Fruit fly (Drosophila melanogaster) whole organism, embryonic: Measurements from ENCODE around the gene MED18.

Experiments
- CG10267 ChIP-seq: fragments of 200-800 bp; sonication (Bioruptor generic); optimal IDR thresholded peaks from 2 replicates; lab custom pipeline; 2018; ENCODE audit warnings: missing biosample characterization, mild to moderate bottlenecking, missing genetic modification characterization, moderate library complexity
- CG11723 ChIP-seq: fragments of 200-800 bp; sonication (Bioruptor generic); optimal IDR thresholded peaks from 2 replicates; lab custom pipeline; 2017; ENCODE audit warnings: missing biosample characterization, mild to moderate bottlenecking, missing genetic modification characterization
- CG13624 ChIP-seq: fragments of 200-800 bp; sonication (Bioruptor generic); optimal IDR thresholded peaks from 2 replicates; lab custom pipeline; 2016; ENCODE audit warnings: missing biosample characterization, missing genetic modification characterization
- CG14050 ChIP-seq: fragments of 200-800 bp; sonication (Bioruptor generic); IDR thresholded peaks from 3 replicates; pipeline ENCODE4 v1.3.6; 2022; ENCODE audit warnings: missing biosample characterization, missing genetic modification characterization
- CG2678 ChIP-seq: fragments of 200-800 bp; sonication (Bioruptor generic); optimal IDR thresholded peaks from 3 replicates; lab custom pipeline; 2019; ENCODE audit warnings: missing biosample characterization, mild to moderate bottlenecking, missing genetic modification characterization, moderate library complexity
- CG30431 ChIP-seq: fragments of 200-800 bp; sonication (Bioruptor generic); optimal IDR thresholded peaks from 2 replicates; lab custom pipeline; 2017; ENCODE audit warnings: missing biosample characterization, missing genetic modification characterization
- CG3838 ChIP-seq: fragments of 200-800 bp; sonication (Bioruptor generic); optimal IDR thresholded peaks from 3 replicates; lab custom pipeline; 2016; ENCODE audit warnings: missing biosample characterization, missing genetic modification characterization
- CG4424 ChIP-seq: fragments of 200-800 bp; sonication (Bioruptor generic); optimal IDR thresholded peaks from 3 replicates; lab custom pipeline; 2016; ENCODE audit warnings: missing biosample characterization, missing genetic modification characterization
- CG4820 ChIP-seq: fragments of 200-800 bp; sonication (Bioruptor generic); optimal IDR thresholded peaks from 3 replicates; lab custom pipeline; 2016; ENCODE audit warnings: missing biosample characterization, missing genetic modification characterization
- CG4854 ChIP-seq: fragments of 200-800 bp; sonication (Bioruptor generic); optimal IDR thresholded peaks from 2 replicates; lab custom pipeline; 2016; ENCODE audit warnings: missing biosample characterization, missing genetic modification characterization, inconsistent platforms
- CG6689 ChIP-seq: fragments of 200-800 bp; sonication (Bioruptor generic); IDR thresholded peaks from 2 replicates; pipeline ENCODE4 v1.3.6; 2022; ENCODE audit warnings: missing biosample characterization, missing genetic modification characterization
- CG6765 ChIP-seq: fragments of 200-800 bp; sonication (Bioruptor generic); optimal IDR thresholded peaks from 3 replicates; lab custom pipeline; 2017; ENCODE audit warnings: missing biosample characterization, mild to moderate bottlenecking, missing genetic modification characterization
- CG7357 ChIP-seq: fragments of 200-800 bp; sonication (Bioruptor generic); IDR thresholded peaks from 3 replicates; pipeline ENCODE4 v1.3.6; 2022; ENCODE audit warnings: missing biosample characterization, missing genetic modification characterization
- CG9727 ChIP-seq: fragments of 200-800 bp; sonication (Bioruptor generic); optimal IDR thresholded peaks from 3 replicates; lab custom pipeline; 2017; ENCODE audit warnings: missing biosample characterization, mild to moderate bottlenecking, missing genetic modification characterization
- CG9876 ChIP-seq: fragments of 200-800 bp; sonication (Bioruptor generic); optimal IDR thresholded peaks from 2 replicates; lab custom pipeline; 2016; ENCODE audit warnings: missing biosample characterization, missing genetic modification characterization
- Camta ChIP-seq: fragments of 200-800 bp; sonication (Bioruptor generic); optimal IDR thresholded peaks from 2 replicates; lab custom pipeline; 2016; ENCODE audit warnings: missing biosample characterization, missing genetic modification characterization
- Dad ChIP-seq: fragments of 200-800 bp; sonication (Bioruptor generic); optimal IDR thresholded peaks from 3 replicates; lab custom pipeline; 2016; ENCODE audit warnings: missing biosample characterization, missing genetic modification characterization
- Doc3 ChIP-seq: fragments of 200-800 bp; sonication (Bioruptor generic); IDR thresholded peaks from 3 replicates; pipeline ENCODE4 v1.3.6; 2022; ENCODE audit warnings: missing biosample characterization, missing genetic modification characterization; ENCODE audit not compliant: partially characterized antibody
- Dref ChIP-seq: fragments of 200-800 bp; sonication (Bioruptor generic); IDR thresholded peaks from 2 replicates; pipeline ENCODE4 v1.3.6; 2022; ENCODE audit warnings: missing biosample characterization, missing genetic modification characterization
- Ets65A ChIP-seq: fragments of 200-800 bp; sonication (Bioruptor generic); peaks from one replicate; lab custom pipeline; 2016; ENCODE audit warnings: missing biosample characterization, missing genetic modification characterization
- HHEX ChIP-seq: fragments of 200-800 bp; sonication (Bioruptor generic); optimal IDR thresholded peaks from 3 replicates; lab custom pipeline; 2017; ENCODE audit warnings: missing biosample characterization, mild to moderate bottlenecking, missing genetic modification characterization, missing genetic modification reagents
- HLH4C ChIP-seq: fragments of 200-800 bp; sonication (Bioruptor generic); IDR thresholded peaks from 3 replicates; pipeline ENCODE4 v1.3.6; 2022; ENCODE audit warnings: missing biosample characterization, missing genetic modification characterization; ENCODE audit not compliant: partially characterized antibody
- Hr3 ChIP-seq: fragments of 200-800 bp; sonication (Bioruptor generic); optimal IDR thresholded peaks from 3 replicates; lab custom pipeline; 2016; ENCODE audit warnings: missing biosample characterization, missing genetic modification characterization
- MTF-1 ChIP-seq: fragments of 200-800 bp; sonication (Bioruptor generic); optimal IDR thresholded peaks from 2 replicates; lab custom pipeline; 2018; ENCODE audit warnings: missing biosample characterization, mild to moderate bottlenecking, missing genetic modification characterization, borderline replicate concordance
- Meics ChIP-seq: fragments of 200-800 bp; sonication (Bioruptor generic); optimal IDR thresholded peaks from 2 replicates; lab custom pipeline; 2017; ENCODE audit warnings: missing biosample characterization, mild to moderate bottlenecking, missing genetic modification characterization
- NfI ChIP-seq: fragments of 200-800 bp; sonication (Bioruptor generic); optimal IDR thresholded peaks from 3 replicates; lab custom pipeline; 2018; ENCODE audit warnings: missing biosample characterization, mild to moderate bottlenecking, missing genetic modification characterization, moderate library complexity
- Poxn ChIP-seq: fragments of 200-800 bp; sonication (Bioruptor generic); IDR thresholded peaks from 2 replicates; pipeline ENCODE4 v1.3.6; 2022; ENCODE audit warnings: missing biosample characterization, missing genetic modification characterization
- Six4 ChIP-seq: fragments of 200-800 bp; sonication (Bioruptor generic); optimal IDR thresholded peaks from 2 replicates; lab custom pipeline; 2016; ENCODE audit warnings: missing biosample characterization, missing genetic modification characterization
- abd-A ChIP-seq: fragments of 200-800 bp; sonication (Bioruptor generic); optimal IDR thresholded peaks from 3 replicates; lab custom pipeline; 2019; ENCODE audit warnings: missing biosample characterization, mild to moderate bottlenecking, missing genetic modification characterization, moderate library complexity
- corto ChIP-seq: fragments of 200-800 bp; sonication (Bioruptor generic); optimal IDR thresholded peaks from 2 replicates; lab custom pipeline; 2016; ENCODE audit warnings: missing biosample characterization, mild to moderate bottlenecking, missing genetic modification characterization, moderate library complexity
- crp ChIP-seq, 2 experiments: fragments of 200-800 bp; sonication (Bioruptor generic); optimal IDR thresholded peaks; 2 replicates in 1 of 2; 3 replicates in 1 of 2; lab custom pipeline; 2017; ENCODE audit warnings: missing biosample characterization in 2 of 2, missing genetic modification characterization in 2 of 2, mild to moderate bottlenecking in 1 of 2, moderate library complexity in 1 of 2
- dmrt99B ChIP-seq: fragments of 200-800 bp; sonication (Bioruptor generic); optimal IDR thresholded peaks from 2 replicates; lab custom pipeline; 2018; ENCODE audit warnings: missing biosample characterization, mild to moderate bottlenecking, missing genetic modification characterization, moderate library complexity
- dpn ChIP-seq, 2 experiments: fragments of 200-800 bp; sonication (Bioruptor generic); optimal IDR thresholded peaks; 3 replicates each; lab custom pipeline; 2016; ENCODE audit warnings: missing biosample characterization in 2 of 2, missing genetic modification characterization in 2 of 2
- fd64A ChIP-seq: fragments of 200-800 bp; sonication (Bioruptor generic); optimal IDR thresholded peaks from 3 replicates; lab custom pipeline; 2018; ENCODE audit warnings: missing biosample characterization, mild to moderate bottlenecking, missing genetic modification characterization
- gfzf ChIP-seq: fragments of 200-800 bp; sonication (Bioruptor generic); optimal IDR thresholded peaks from 2 replicates; lab custom pipeline; 2016; ENCODE audit warnings: missing biosample characterization, mild to moderate bottlenecking, missing genetic modification characterization, moderate library complexity
- gsb-n ChIP-seq: fragments of 200-800 bp; sonication (Bioruptor generic); optimal IDR thresholded peaks from 3 replicates; lab custom pipeline; 2018; ENCODE audit warnings: missing biosample characterization, mild to moderate bottlenecking, missing genetic modification characterization
- jigr1 ChIP-seq: fragments of 200-800 bp; sonication (Bioruptor generic); IDR thresholded peaks from 3 replicates; pipeline ENCODE4 v1.3.6; 2022; ENCODE audit warnings: missing biosample characterization, missing genetic modification characterization
- klu ChIP-seq: fragments of 200-800 bp; sonication (Bioruptor generic); IDR thresholded peaks from 2 replicates; pipeline ENCODE4 v1.3.6; 2022; ENCODE audit warnings: missing biosample characterization, missing genetic modification characterization
- p53 ChIP-seq: fragments of 200-800 bp; sonication (Bioruptor generic); optimal IDR thresholded peaks from 2 replicates; lab custom pipeline; 2016; ENCODE audit warnings: missing biosample characterization, missing genetic modification characterization
- pb ChIP-seq: fragments of 200-800 bp; sonication (Bioruptor generic); optimal IDR thresholded peaks from 3 replicates; lab custom pipeline; 2016; ENCODE audit warnings: missing biosample characterization, missing genetic modification characterization
- prd ChIP-seq, 3 experiments: fragments of >200 bp in 2 of 3; fragments of 200-800 bp in 1 of 3; sonication (Bioruptor generic) in 1 of 3; optimal IDR thresholded peaks in 2 of 3; IDR thresholded peaks in 1 of 3; 2 replicates in 2 of 3; 3 replicates in 1 of 3; pipeline versions ENCODE4 v1.3.6 to Lab custom; 2017 to 2022; ENCODE audit warnings: missing biosample characterization in 1 of 3, missing genetic modification characterization in 1 of 3
- pum ChIP-seq: fragments of 200-800 bp; sonication (Bioruptor generic); optimal IDR thresholded peaks from 2 replicates; lab custom pipeline; 2016; ENCODE audit warnings: missing biosample characterization, missing genetic modification characterization
- scrt ChIP-seq: fragments of 200-800 bp; sonication (Bioruptor generic); optimal IDR thresholded peaks from 2 replicates; lab custom pipeline; 2018; ENCODE audit warnings: missing biosample characterization, mild to moderate bottlenecking, missing genetic modification characterization, moderate library complexity
- sens ChIP-seq: fragments of 200-800 bp; sonication (Bioruptor generic); peaks from one replicate; lab custom pipeline; 2016; ENCODE audit warnings: missing biosample characterization, missing genetic modification characterization
- shn ChIP-seq: fragments of 200-800 bp; sonication (Bioruptor generic); optimal IDR thresholded peaks from 3 replicates; lab custom pipeline; 2016; ENCODE audit warnings: missing biosample characterization, missing genetic modification characterization
- stwl ChIP-seq: fragments of 200-800 bp; sonication (Bioruptor generic); optimal IDR thresholded peaks from 3 replicates; lab custom pipeline; 2018; ENCODE audit warnings: missing biosample characterization, mild to moderate bottlenecking, missing genetic modification characterization, moderate library complexity
- tgo ChIP-seq: fragments of 200-800 bp; sonication (Bioruptor generic); IDR thresholded peaks from 3 replicates; pipeline ENCODE4 v1.3.6; 2022; ENCODE audit warnings: missing biosample characterization, missing genetic modification characterization
- trh ChIP-seq: fragments of 200-800 bp; sonication (Bioruptor generic); optimal IDR thresholded peaks from 2 replicates; lab custom pipeline; 2016; ENCODE audit warnings: missing biosample characterization, missing genetic modification characterization
- zf30C ChIP-seq: fragments of 200-800 bp; sonication (Bioruptor generic); optimal IDR thresholded peaks from 3 replicates; lab custom pipeline; 2018; ENCODE audit warnings: missing biosample characterization, mild to moderate bottlenecking, missing genetic modification characterization
- zfh2 ChIP-seq: fragments of 200-800 bp; sonication (Bioruptor generic); optimal IDR thresholded peaks from 2 replicates; lab custom pipeline; 2016; ENCODE audit warnings: missing biosample characterization, missing genetic modification characterization

MED18 gene

dm6 chrX:1849914-1850313 is 15.8 kb upstream of the MED18 start (continued):
- TF ChIP-seq CG4424 = peak; percentile 77
- TF ChIP-seq Dref (GFP tag; lab: Robert Waterston, UW) = no peak
- peak; percentile 62 for TF ChIP-seq CG4820 (GFP tag; lab: Kevin White, UChicago)
- peak; percentile 47 for TF ChIP-seq Camta (GFP tag; lab: Kevin White, UChicago)
- peak; percentile 71 for TF ChIP-seq CG6689 (GFP tag; lab: Robert Waterston, UW)
- peak; percentile 92 for TF ChIP-seq sens (GFP tag; lab: Kevin White, UChicago)
- peak; percentile 61; the same call in 2 of the 3 replicates for TF ChIP-seq CG14050 (GFP tag; lab: Robert Waterston, UW)
- peak; percentile 85 for TF ChIP-seq zf30C
- peak; percentile 90 for TF ChIP-seq scrt
- peak; percentile 83 for TF ChIP-seq zfh2 (GFP tag; lab: Kevin White, UChicago)
- TF ChIP-seq fd64A (GFP tag; lab: Kevin White, UChicago) = peak; percentile 56
- no peak for TF ChIP-seq Doc3 (GFP tag; lab: Robert Waterston, UW)
- TF ChIP-seq Dad (GFP tag; lab: Kevin White, UChicago) = peak; percentile 75
- peak; percentile 27; the same call in 1 of the 3 replicates for TF ChIP-seq jigr1
- peak; percentile 81 for TF ChIP-seq tgo (GFP tag; lab: Robert Waterston, UW)
- TF ChIP-seq klu (GFP tag; lab: Robert Waterston, UW) = peak; percentile 62; the same call in 1 of the 2 replicates
- peak; percentile 86 for TF ChIP-seq dmrt99B (tag; lab: Kevin White, UChicago)
- peak; percentile 82 to 86 for TF ChIP-seq dpn (GFP tag; optimal IDR thresholded peaks at IDR 0.05; lab: Kevin White, UChicago)
- peak; percentile 63 for TF ChIP-seq CG11723
- peak; percentile 65; the same call in 2 of the 3 replicates for TF ChIP-seq CG7357 (GFP tag; lab: Robert Waterston, UW)
- TF ChIP-seq corto (GFP tag; lab: Kevin White, UChicago) = peak; percentile 26
- TF ChIP-seq CG2678 (tag; lab: Kevin White, UChicago) = peak; percentile 96
- TF ChIP-seq CG30431 (GFP tag; lab: Kevin White, UChicago) = peak; percentile 72
- TF ChIP-seq CG13624 = peak; percentile 75
- no peak for TF ChIP-seq HLH4C
- TF ChIP-seq stwl (tag; lab: Kevin White, UChicago) = no peak
- peak; percentile 61 for TF ChIP-seq Six4 (GFP tag; lab: Kevin White, UChicago)
- TF ChIP-seq Ets65A = peak; percentile 95
- TF ChIP-seq CG3838 (GFP tag; lab: Kevin White, UChicago) = peak; percentile 66
- peak; percentile 89 for TF ChIP-seq CG6765
- peak; percentile 19 for TF ChIP-seq trh
- peak; percentile 83 for TF ChIP-seq abd-A (tag; lab: Kevin White, UChicago)
- peak; percentile 83 for TF ChIP-seq CG4854 (GFP tag; lab: Kevin White, UChicago)
- peak; percentile 90 for TF ChIP-seq HHEX (GFP tag; lab: Kevin White, UChicago)
- TF ChIP-seq Hr3 (GFP tag; lab: Kevin White, UChicago) = peak; percentile 70
- TF ChIP-seq NfI (GFP tag; lab: Kevin White, UChicago) = peak; percentile 86
- TF ChIP-seq p53 (GFP tag; lab: Kevin White, UChicago) = no peak
- no peak for TF ChIP-seq prd (optimal IDR thresholded peaks at IDR 0.05; lab: Kevin White, UChicago)
- TF ChIP-seq prd (GFP tag; IDR thresholded peaks at IDR 0.05; lab: Robert Waterston, UW) = peak; percentile 81
- TF ChIP-seq shn (GFP tag; lab: Kevin White, UChicago) = peak; percentile 53
- peak; percentile 23 for TF ChIP-seq pb (GFP tag; lab: Kevin White, UChicago)
- peak; percentile 58 for TF ChIP-seq pum
- TF ChIP-seq CG9876 (GFP tag; lab: Kevin White, UChicago) = peak; percentile 35
- no peak for TF ChIP-seq gfzf (GFP tag; lab: Kevin White, UChicago)
- TF ChIP-seq Meics (GFP tag; lab: Kevin White, UChicago) = peak; percentile 94
- TF ChIP-seq CG9727 = peak; percentile 92
- TF ChIP-seq MTF-1 (GFP tag; lab: Kevin White, UChicago) = peak; percentile 34
- TF ChIP-seq Poxn (GFP tag; lab: Robert Waterston, UW) = peak; percentile 66; the same call in 1 of the 2 replicates
- TF ChIP-seq gsb-n (tag; lab: Kevin White, UChicago) = peak; percentile 64
- peak in 1 of 2 experiments; percentile 20 for TF ChIP-seq crp (GFP tag; optimal IDR thresholded peaks at IDR 0.05; lab: Kevin White, UChicago)
- TF ChIP-seq CG10267 = peak; percentile 76
